Worm (Caenorhabditis elegans) whole organism, L3 larva: ENCODE results near the gene ZK180.7.

ENCODE experiments used
- R02D3.7 ChIP-seq: fragments of 150-350 bp; optimal IDR thresholded peaks from 2 replicates; lab custom pipeline; 2014; ENCODE audit warnings: missing biosample characterization, missing genetic modification characterization
- ZK546.5 ChIP-seq: sonication (generic microtip); optimal IDR thresholded peaks from 2 replicates; lab custom pipeline; 2017; ENCODE audit warnings: missing biosample characterization, missing genetic modification characterization
- ama-1 ChIP-seq: fragments of 150-350 bp; optimal IDR thresholded peaks from 2 replicates; lab custom pipeline; 2018
- ceh-28 ChIP-seq: fragments of 150-350 bp; optimal IDR thresholded peaks from 2 replicates; lab custom pipeline; 2014; ENCODE audit warnings: missing biosample characterization, missing genetic modification reagents, missing genetic modification characterization
- ceh-82 ChIP-seq: fragments of 150-350 bp; optimal IDR thresholded peaks from 2 replicates; lab custom pipeline; 2014; ENCODE audit warnings: missing biosample characterization, missing genetic modification characterization
- daf-12 ChIP-seq: fragments of 150-350 bp; optimal IDR thresholded peaks from 2 replicates; lab custom pipeline; 2014; ENCODE audit warnings: missing biosample characterization, missing genetic modification reagents, missing genetic modification characterization
- egl-27 ChIP-seq: sonication (generic microtip); optimal IDR thresholded peaks from 4 replicates; lab custom pipeline; 2017; ENCODE audit warnings: missing biosample characterization, missing genetic modification reagents, missing genetic modification characterization
- egl-5 ChIP-seq: fragments of 150-350 bp; optimal IDR thresholded peaks from 2 replicates; lab custom pipeline; 2017; ENCODE audit warnings: missing biosample characterization, missing genetic modification reagents, missing genetic modification characterization, inconsistent platforms
- elt-1 ChIP-seq: fragments of 150-350 bp; optimal IDR thresholded peaks from 2 replicates; lab custom pipeline; 2014; ENCODE audit warnings: missing biosample characterization, missing genetic modification characterization
- elt-2 ChIP-seq: sonication (generic microtip); optimal IDR thresholded peaks from 2 replicates; lab custom pipeline; 2016; ENCODE audit warnings: missing genetic modification reagents, mild to moderate bottlenecking, missing genetic modification characterization, missing compliant biosample characterization
- fkh-2 ChIP-seq: fragments of 150-350 bp; optimal IDR thresholded peaks from 2 replicates; lab custom pipeline; 2014; ENCODE audit warnings: missing biosample characterization, missing genetic modification reagents, missing genetic modification characterization
- jun-1 ChIP-seq: fragments of 150-350 bp; optimal IDR thresholded peaks from 2 replicates; lab custom pipeline; 2014; ENCODE audit warnings: missing biosample characterization, missing genetic modification reagents, missing genetic modification characterization
- mml-1 ChIP-seq: fragments of 150-350 bp; sonication (generic microtip); optimal IDR thresholded peaks from 3 replicates; lab custom pipeline; 2014; ENCODE audit warnings: missing biosample characterization, missing genetic modification characterization
- nfya-1 ChIP-seq: sonication (generic microtip); optimal IDR thresholded peaks from 2 replicates; lab custom pipeline; 2017; ENCODE audit warnings: missing genetic modification characterization, mild to moderate bottlenecking, missing compliant biosample characterization, antibody characterized with exemption, moderate library complexity; ENCODE audit not compliant: insufficient read depth
- nhr-11 ChIP-seq: fragments of 150-350 bp; optimal IDR thresholded peaks from 2 replicates; lab custom pipeline; 2014; ENCODE audit warnings: missing biosample characterization, missing genetic modification characterization
- nhr-12 ChIP-seq: fragments of 150-350 bp; optimal IDR thresholded peaks from 2 replicates; lab custom pipeline; 2014; ENCODE audit warnings: missing biosample characterization, missing genetic modification characterization
- nhr-237 ChIP-seq: fragments of 150-350 bp; optimal IDR thresholded peaks from 2 replicates; lab custom pipeline; 2014; ENCODE audit warnings: missing biosample characterization, missing genetic modification characterization
- nhr-25 ChIP-seq: sonication (generic microtip); optimal IDR thresholded peaks from 2 replicates; lab custom pipeline; 2017; ENCODE audit warnings: missing biosample characterization, missing genetic modification characterization
- nhr-67 ChIP-seq: fragments of 150-350 bp; optimal IDR thresholded peaks from 2 replicates; lab custom pipeline; 2014; ENCODE audit warnings: missing biosample characterization, missing genetic modification characterization
- pha-4 ChIP-seq: fragments of 150-350 bp; optimal IDR thresholded peaks from 2 replicates; lab custom pipeline; 2014; ENCODE audit warnings: missing biosample characterization, missing genetic modification reagents, missing genetic modification characterization
- pqm-1 ChIP-seq: fragments of 150-350 bp; optimal IDR thresholded peaks from 2 replicates; lab custom pipeline; 2017; ENCODE audit warnings: missing biosample characterization, missing genetic modification characterization, inconsistent platforms
- sea-2 ChIP-seq: fragments of 150-350 bp; sonication (generic microtip); optimal IDR thresholded peaks from 4 replicates; lab custom pipeline; 2014; ENCODE audit warnings: missing biosample characterization, missing genetic modification reagents, missing genetic modification characterization
- snpc-4 ChIP-seq: fragments of 150-350 bp; optimal IDR thresholded peaks from 2 replicates; lab custom pipeline; 2014; ENCODE audit warnings: missing biosample characterization, missing genetic modification characterization
- unc-62 ChIP-seq: fragments of 150-350 bp; sonication (generic microtip); optimal IDR thresholded peaks from 4 replicates; lab custom pipeline; 2014; ENCODE audit warnings: missing biosample characterization, missing genetic modification reagents, missing genetic modification characterization
- zag-1 ChIP-seq: fragments of 150-350 bp; optimal IDR thresholded peaks from 2 replicates; lab custom pipeline; 2014; ENCODE audit warnings: missing biosample characterization, missing genetic modification characterization
- ztf-11 ChIP-seq: fragments of 150-350 bp; optimal IDR thresholded peaks from 2 replicates; lab custom pipeline; 2014; ENCODE audit warnings: missing biosample characterization, missing genetic modification characterization
- ztf-4 ChIP-seq: fragments of 150-350 bp; optimal IDR thresholded peaks from 2 replicates; lab custom pipeline; 2014; ENCODE audit warnings: missing biosample characterization, missing genetic modification characterization

ZK180.7 gene

DNA sequence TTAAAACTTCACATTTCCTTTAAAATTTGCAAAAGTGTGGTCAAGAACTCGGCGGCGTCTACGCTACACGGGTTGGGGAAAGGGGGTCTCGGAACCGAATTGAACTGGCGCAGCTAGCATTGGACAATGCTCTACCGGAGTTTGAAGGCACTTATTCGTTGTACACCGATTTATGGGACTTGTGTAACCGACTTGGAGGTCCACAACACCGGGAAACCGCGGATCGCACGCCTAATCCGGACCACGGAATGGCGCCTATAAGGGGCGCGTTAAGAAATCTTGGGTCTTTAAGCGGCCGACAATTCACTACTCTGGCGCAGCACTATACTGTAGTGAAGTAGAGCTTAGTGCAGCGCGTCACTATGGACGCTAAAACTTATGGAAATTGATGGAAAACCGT is 48.3 kb downstream of the ZK180.7 start:
- TF ChIP-seq ztf-11, result no peak
- no peak for TF ChIP-seq fkh-2
- peak; percentile 77 for TF ChIP-seq snpc-4 (tag; lab: Kevin White, UChicago)
- no peak for TF ChIP-seq daf-12 (tag; lab: Kevin White, UChicago)
- no peak for TF ChIP-seq jun-1 (tag; lab: Kevin White, UChicago)

DNA sequence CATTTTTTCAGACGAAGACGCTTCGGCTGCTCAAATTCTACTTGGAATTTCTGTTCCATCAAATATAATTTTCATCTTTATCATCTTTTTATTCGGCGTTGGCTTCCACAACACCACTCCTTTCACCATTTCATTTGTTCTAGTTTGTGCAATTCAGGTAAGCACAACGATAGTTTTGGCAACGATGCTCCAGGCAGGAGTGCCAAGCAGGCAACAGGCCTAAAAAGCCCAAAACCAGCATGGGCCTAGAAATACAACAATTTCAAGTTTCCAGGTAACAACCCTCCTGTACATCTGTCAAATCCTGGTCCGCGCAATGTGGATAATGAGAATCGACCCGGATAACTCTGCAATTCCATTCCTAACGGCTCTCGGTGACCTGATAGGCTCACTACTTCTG is 50.9 kb downstream of the ZK180.7 start:
- no peak for TF ChIP-seq nhr-11 (tag; lab: Kevin White, UChicago)
- no peak for TF ChIP-seq nhr-67 (tag; lab: Kevin White, UChicago)
- TF ChIP-seq daf-12 (tag; lab: Kevin White, UChicago), result no peak
- no peak for TF ChIP-seq ztf-11
- no peak for TF ChIP-seq zag-1 (tag; lab: Kevin White, UChicago)
- TF ChIP-seq ceh-28 (tag; lab: Kevin White, UChicago), result no peak
- TF ChIP-seq ceh-82, result no peak
- TF ChIP-seq egl-27 (tag; lab: Kevin White, UChicago), result no peak
- no peak for TF ChIP-seq mml-1 (tag; lab: Kevin White, UChicago)
- TF ChIP-seq sea-2 (GFP tag; lab: Kevin White, UChicago), result no peak
- no peak for TF ChIP-seq nfya-1 (tag; lab: Kevin White, UChicago)
- no peak for TF ChIP-seq nhr-12
- no peak for TF ChIP-seq nhr-25 (tag; lab: Kevin White, UChicago)
- TF ChIP-seq unc-62 (GFP tag; lab: Kevin White, UChicago), result no peak
- no peak for TF ChIP-seq ztf-4 (tag; lab: Kevin White, UChicago)
- no peak for TF ChIP-seq ZK546.5 (tag; lab: Kevin White, UChicago)
- TF ChIP-seq, all 47 proteins: peak for 0

- TF ChIP-seq R02D3.7 (tag; lab: Kevin White, UChicago) (no peak), egl-5 (tag; lab: Kevin White, UChicago) (no peak), ztf-4 (tag; lab: Kevin White, UChicago) (no peak), nhr-237 (tag; lab: Kevin White, UChicago) (no peak), ama-1 (no peak), elt-1 (no peak)
Measured at ce11 chrIV:4542972-4543371, 52.6 kb downstream of the ZK180.7 start.

ce11 chrIV:4544215-4544614 is 53.9 kb downstream of the ZK180.7 start:
- TF ChIP-seq pha-4 (peak; percentile 13), pqm-1 (tag; lab: Kevin White, UChicago) (peak; percentile 75), elt-2 (tag; lab: Kevin White, UChicago) (peak; percentile 83), elt-1 (no peak)
